Worm (Caenorhabditis elegans): ENCODE data around the gene pax-1.
A peak's percentile ranks its signal among the peaks of the same experiment; 100 is the strongest.

The pax-1 gene

ce11 chrV:8226812-8227211 lies 2.1 kb downstream of the pax-1 start, which contains the start of gene K07C11.10:
Gene K07C11.10, minus strand, starts transcription at chrV:8226912.
- TF ChIP-seq elt-1 (tag; optimal IDR thresholded peaks at IDR 0.05; ENCODE audit: borderline replicate concordance, insufficient read depth) = no peak
- no peak for TF ChIP-seq flh-1 (GFP tag; optimal IDR thresholded peaks at IDR 0.05)
- TF ChIP-seq sptf-1 (tag; optimal IDR thresholded peaks at IDR 0.05) = no peak
- TF ChIP-seq mep-1 (tag; optimal IDR thresholded peaks at IDR 0.05) = no peak
- TF ChIP-seq blmp-1 (tag; optimal IDR thresholded peaks at IDR 0.05) = no peak
- TF ChIP-seq tbx-8 (GFP tag; optimal IDR thresholded peaks at IDR 0.05) = no peak
- no peak for TF ChIP-seq unc-62 (GFP tag; optimal IDR thresholded peaks at IDR 0.05)
- no peak for TF ChIP-seq ztf-11 (tag; optimal IDR thresholded peaks at IDR 0.05)
- TF ChIP-seq lsy-2 (tag; optimal IDR thresholded peaks at IDR 0.05) = no peak
- TF ChIP-seq zip-8 (tag; optimal IDR thresholded peaks at IDR 0.05) = no peak
- no peak for TF ChIP-seq ham-2 (GFP tag; optimal IDR thresholded peaks at IDR 0.05)
- TF ChIP-seq nhr-237 (tag; optimal IDR thresholded peaks at IDR 0.05) = no peak
- no peak for TF ChIP-seq ceh-43 (GFP tag; optimal IDR thresholded peaks at IDR 0.05)
- TF ChIP-seq unc-120 (tag; optimal IDR thresholded peaks at IDR 0.05; ENCODE audit: poor library complexity, severe bottlenecking) = no peak
- TF ChIP-seq ceh-83 (GFP tag; optimal IDR thresholded peaks at IDR 0.05) = no peak

DNA sequence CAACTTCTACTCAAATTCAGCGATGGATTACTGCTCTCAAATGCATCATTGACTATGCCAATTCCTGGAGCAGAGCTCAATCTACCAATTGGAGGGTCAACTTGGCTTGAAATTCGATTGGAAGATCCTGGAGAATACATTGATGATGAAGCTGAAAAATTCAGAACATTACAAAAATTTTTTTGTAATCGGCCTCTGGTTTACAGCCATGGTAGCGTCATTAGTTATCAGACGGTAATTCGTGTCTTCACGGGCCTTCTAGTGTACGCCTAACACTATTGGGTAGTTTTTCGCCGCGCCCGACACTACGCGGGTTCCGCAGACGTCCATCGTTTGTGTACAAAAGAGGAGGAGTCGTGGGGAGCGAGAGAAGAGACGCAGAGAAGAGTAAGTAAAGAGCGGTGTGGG lies 4.0 kb downstream of the pax-1 start:
- no peak for TF ChIP-seq elt-3 (tag; optimal IDR thresholded peaks at IDR 0.05)
- no peak for TF ChIP-seq ztf-11 (tag; optimal IDR thresholded peaks at IDR 0.05)
- TF ChIP-seq bed-3 (GFP tag; optimal IDR thresholded peaks at IDR 0.05) = no peak
- peak; percentile 95 for TF ChIP-seq unc-120 (tag; optimal IDR thresholded peaks at IDR 0.05; ENCODE audit: poor library complexity, severe bottlenecking)
- no peak for TF ChIP-seq nhr-2 (tag; optimal IDR thresholded peaks at IDR 0.05)
- peak; percentile 39 for TF ChIP-seq ceh-39 (tag; optimal IDR thresholded peaks at IDR 0.05)
- TF ChIP-seq ceh-83 (GFP tag; optimal IDR thresholded peaks at IDR 0.05) = no peak
- no peak for TF ChIP-seq tbx-8 (GFP tag; optimal IDR thresholded peaks at IDR 0.05)
- TF ChIP-seq lsy-2 (tag; optimal IDR thresholded peaks at IDR 0.05) = peak; percentile 39
- no peak for TF ChIP-seq unc-39 (tag; optimal IDR thresholded peaks at IDR 0.05)
- TF ChIP-seq nhr-28 (tag; optimal IDR thresholded peaks at IDR 0.05) = no peak
- TF ChIP-seq mab-5 (tag; optimal IDR thresholded peaks at IDR 0.05) = no peak
- TF ChIP-seq mls-2 (tag; optimal IDR thresholded peaks at IDR 0.05) = no peak
- peak; percentile 83 for TF ChIP-seq drap-1 (GFP tag; optimal IDR thresholded peaks at IDR 0.05)
- TF ChIP-seq cnd-1 (tag; optimal IDR thresholded peaks at IDR 0.05) = peak; percentile 8
- no peak for TF ChIP-seq elt-1 (tag; optimal IDR thresholded peaks at IDR 0.05; ENCODE audit: borderline replicate concordance, insufficient read depth)
- peak; percentile 23 for TF ChIP-seq mep-1 (tag; optimal IDR thresholded peaks at IDR 0.05)
- peak; percentile 31 for TF ChIP-seq sptf-1 (tag; optimal IDR thresholded peaks at IDR 0.05)
- peak; percentile 39 for TF ChIP-seq pha-4 (tag; optimal IDR thresholded peaks at IDR 0.05)
- TF ChIP-seq unc-62 (GFP tag; optimal IDR thresholded peaks at IDR 0.05) = no peak
- TF ChIP-seq blmp-1 (tag; optimal IDR thresholded peaks at IDR 0.05) = no peak
- TF ChIP-seq flh-1 (GFP tag; optimal IDR thresholded peaks at IDR 0.05) = no peak
- peak; percentile 17 for TF ChIP-seq lin-13 (tag; optimal IDR thresholded peaks at IDR 0.05)
- TF ChIP-seq hlh-1 (tag; optimal IDR thresholded peaks at IDR 0.05) = peak; percentile 4
- no peak for TF ChIP-seq M03D4.4 (tag; optimal IDR thresholded peaks at IDR 0.05)
- no peak for TF ChIP-seq ham-2 (GFP tag; optimal IDR thresholded peaks at IDR 0.05)
- TF ChIP-seq ceh-43 (GFP tag; optimal IDR thresholded peaks at IDR 0.05) = no peak
- TF ChIP-seq nhr-237 (tag; optimal IDR thresholded peaks at IDR 0.05) = no peak
- TF ChIP-seq sem-2 (GFP tag; optimal IDR thresholded peaks at IDR 0.05) = no peak
- no peak for TF ChIP-seq nhr-76 (tag; optimal IDR thresholded peaks at IDR 0.05)
- no peak for TF ChIP-seq snpc-4 (tag; optimal IDR thresholded peaks at IDR 0.05)
- TF ChIP-seq nhr-12 (tag; optimal IDR thresholded peaks at IDR 0.05) = no peak
- no peak for TF ChIP-seq zip-8 (tag; optimal IDR thresholded peaks at IDR 0.05)
- TF ChIP-seq ces-1 (GFP tag; optimal IDR thresholded peaks at IDR 0.05) = no peak
- TF ChIP-seq lin-32 (GFP tag; optimal IDR thresholded peaks at IDR 0.05) = no peak

DNA sequence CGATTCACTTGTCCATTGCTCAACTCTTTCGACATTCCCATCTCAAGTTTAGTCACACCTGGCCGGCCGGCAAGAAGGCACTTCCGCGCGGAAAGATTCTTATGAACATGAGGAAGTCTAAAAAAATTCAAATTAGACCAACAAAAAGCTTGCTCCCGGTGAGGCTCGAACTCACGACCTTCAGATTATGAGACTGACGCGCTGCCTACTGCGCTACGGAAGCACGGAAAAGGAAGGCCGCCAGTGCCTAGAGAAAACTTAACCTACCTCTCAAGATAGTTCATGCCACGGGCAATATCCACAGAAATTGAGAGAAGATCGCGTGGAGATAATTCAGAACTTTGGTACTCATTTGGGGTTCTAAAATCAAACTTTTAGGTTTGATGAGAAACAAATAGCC lies 5.3 kb downstream of the pax-1 start:
- TF ChIP-seq unc-120 (tag; optimal IDR thresholded peaks at IDR 0.05; ENCODE audit: poor library complexity, severe bottlenecking) (peak; percentile 38), bed-3 (GFP tag; optimal IDR thresholded peaks at IDR 0.05) (no peak), nhr-2 (tag; optimal IDR thresholded peaks at IDR 0.05) (no peak), ceh-83 (GFP tag; optimal IDR thresholded peaks at IDR 0.05) (peak; percentile 68), drap-1 (GFP tag; optimal IDR thresholded peaks at IDR 0.05) (peak; percentile 11), ham-2 (GFP tag; optimal IDR thresholded peaks at IDR 0.05) (no peak), M03D4.4 (tag; optimal IDR thresholded peaks at IDR 0.05) (peak; percentile 5)
